Fruit fly (Drosophila melanogaster): Measurements from ENCODE around the gene CG13946.
A peak's percentile ranks its signal among the peaks of the same experiment; 100 is the strongest.

The CG13946 gene

dm6 chr2L:819315-820032, 43.1 kb downstream of the CG13946 start, which contains the start of the genes PGAP2 and Clp:
PGAP2 (minus strand) TSS chr2L:819508.
Clp (plus strand) TSS chr2L:819964.
- no peak for TF ChIP-seq Vsx2 (GFP tag; optimal IDR thresholded peaks at IDR 0.05; ENCODE audit: partially characterized antibody)
- TF ChIP-seq foxo (GFP tag; optimal IDR thresholded peaks at IDR 0.05): peak in 1 of 2 experiments; percentile 81
- no peak for TF ChIP-seq dl (GFP tag; optimal IDR thresholded peaks at IDR 0.05; ENCODE audit: insufficient read depth in 1 of 2, partially characterized antibody in 2 of 2)
- peak; percentile 63 for TF ChIP-seq ey (GFP tag; optimal IDR thresholded peaks at IDR 0.05)
- TF ChIP-seq Sp1 (GFP tag; optimal IDR thresholded peaks at IDR 0.05): peak; percentile 74
- peak; percentile 57 for TF ChIP-seq psq (GFP tag; optimal IDR thresholded peaks at IDR 0.05)
- TF ChIP-seq OdsH (GFP tag; optimal IDR thresholded peaks at IDR 0.05): peak; percentile 68
- TF ChIP-seq br (GFP tag; optimal IDR thresholded peaks at IDR 0.05): no peak
- peak; percentile 32 for TF ChIP-seq sv (GFP tag; optimal IDR thresholded peaks at IDR 0.05)
- peak; percentile 69 for TF ChIP-seq rgr (GFP tag; optimal IDR thresholded peaks at IDR 0.05)
- TF ChIP-seq HLH106 (tag; optimal IDR thresholded peaks at IDR 0.05): peak; percentile 84
- TF ChIP-seq CG9705 (GFP tag; optimal IDR thresholded peaks at IDR 0.05): peak; percentile 65
- TF ChIP-seq Myc (optimal IDR thresholded peaks at IDR 0.05): peak; percentile 97

- TF ChIP-seq Rel (GFP tag; optimal IDR thresholded peaks at IDR 0.05) (no peak), Rel (tag; optimal IDR thresholded peaks at IDR 0.05) (peak; percentile 71), rgr (GFP tag; optimal IDR thresholded peaks at IDR 0.05) (peak; percentile 22), sv (GFP tag; optimal IDR thresholded peaks at IDR 0.05) (no peak)
These were observed 45.1 kb downstream of the CG13946 start, which contains the start of gene CG3662 for dm6 chr2L:821242-821985. CG3662 (plus strand) TSS chr2L:821289.

- TF ChIP-seq HLH106 (tag; optimal IDR thresholded peaks at IDR 0.05) (no peak), fru (GFP tag; optimal IDR thresholded peaks at IDR 0.05) (peak; percentile 13)
These were observed 45.8 kb downstream of the CG13946 start for dm6 chr2L:821986-822711.

dm6 chr2L:825768-826263, 49.5 kb downstream of the CG13946 start, which contains the start of the genes CG3862 and dock:
CG3862 (minus strand) TSS chr2L:825861.
dock (plus strand) TSS chr2L:825969.
- peak; percentile 2 for TF ChIP-seq sv (GFP tag; optimal IDR thresholded peaks at IDR 0.05)
- TF ChIP-seq dl (GFP tag; optimal IDR thresholded peaks at IDR 0.05; ENCODE audit: insufficient read depth in 1 of 2, partially characterized antibody in 2 of 2): peak in 1 of 2 experiments; percentile 2
- TF ChIP-seq CG32264 (GFP tag; optimal IDR thresholded peaks at IDR 0.05): no peak
- peak; percentile 59 for TF ChIP-seq Hnf4 (GFP tag; optimal IDR thresholded peaks at IDR 0.05)
- TF ChIP-seq GATAd (GFP tag; optimal IDR thresholded peaks at IDR 0.05): no peak
- TF ChIP-seq h (GFP tag; optimal IDR thresholded peaks at IDR 0.05): peak; percentile 50
- TF ChIP-seq fru (GFP tag; optimal IDR thresholded peaks at IDR 0.05): peak; percentile 66
- peak; percentile 32 for TF ChIP-seq Jra (GFP tag; optimal IDR thresholded peaks at IDR 0.05)
- TF ChIP-seq Sp1 (GFP tag; optimal IDR thresholded peaks at IDR 0.05): peak; percentile 61
- TF ChIP-seq sage (GFP tag; optimal IDR thresholded peaks at IDR 0.05): no peak
- peak; percentile 61 for TF ChIP-seq br (GFP tag; optimal IDR thresholded peaks at IDR 0.05)
- peak; percentile 23 for TF ChIP-seq ey (GFP tag; optimal IDR thresholded peaks at IDR 0.05)
- TF ChIP-seq CG9705 (GFP tag; optimal IDR thresholded peaks at IDR 0.05): no peak
- no peak for TF ChIP-seq dmrt93B (GFP tag; optimal IDR thresholded peaks at IDR 0.05)
- no peak for TF ChIP-seq Vsx2 (GFP tag; optimal IDR thresholded peaks at IDR 0.05; ENCODE audit: partially characterized antibody)
- TF ChIP-seq HLH106 (tag; optimal IDR thresholded peaks at IDR 0.05): peak; percentile 17
- TF ChIP-seq Hr83 (GFP tag; optimal IDR thresholded peaks at IDR 0.05; ENCODE audit: poor library complexity, severe bottlenecking): peak; percentile 89
- TF ChIP-seq N (GFP tag; optimal IDR thresholded peaks at IDR 0.05): peak; percentile 18
- peak; percentile 55 for TF ChIP-seq Myc (optimal IDR thresholded peaks at IDR 0.05)
- TF ChIP-seq lola (GFP tag; optimal IDR thresholded peaks at IDR 0.05): no peak
- peak; percentile 33 for TF ChIP-seq OdsH (GFP tag; optimal IDR thresholded peaks at IDR 0.05)
- peak in 1 of 2 experiments; percentile 73 for TF ChIP-seq foxo (GFP tag; optimal IDR thresholded peaks at IDR 0.05)
- TF ChIP-seq Dfd (GFP tag; optimal IDR thresholded peaks at IDR 0.05): no peak
- no peak for TF ChIP-seq Rel (GFP tag; optimal IDR thresholded peaks at IDR 0.05)
- peak; percentile 61 for TF ChIP-seq Rel (tag; optimal IDR thresholded peaks at IDR 0.05)
- peak; percentile 59 for TF ChIP-seq rgr (GFP tag; optimal IDR thresholded peaks at IDR 0.05)

Measured in whole organism, wandering third instar larva.